Fruit fly (Drosophila melanogaster) whole organism, embryonic: ENCODE results near the gene GC.

Source experiments
- ATbp ChIP-seq: fragments of 200-800 bp; sonication (Bioruptor generic); optimal IDR thresholded peaks from 2 replicates; lab custom pipeline; 2017; ENCODE audit warnings: missing biosample characterization, mild to moderate bottlenecking, missing genetic modification characterization, missing genetic modification reagents
- Bteb2 ChIP-seq: fragments of 200-800 bp; sonication (Bioruptor generic); optimal IDR thresholded peaks from 2 replicates; lab custom pipeline; 2016; ENCODE audit warnings: missing biosample characterization, missing genetic modification characterization
- CG15269 ChIP-seq: fragments of 200-800 bp; sonication (Bioruptor generic); optimal IDR thresholded peaks from 2 replicates; lab custom pipeline; 2018; ENCODE audit warnings: missing biosample characterization, mild to moderate bottlenecking, missing genetic modification characterization, moderate library complexity
- CG17385 ChIP-seq: fragments of 200-800 bp; sonication (Bioruptor generic); optimal IDR thresholded peaks from 3 replicates; lab custom pipeline; 2018; ENCODE audit warnings: missing biosample characterization, mild to moderate bottlenecking, missing genetic modification characterization
- CG17568 ChIP-seq: fragments of 200-800 bp; sonication (Bioruptor generic); optimal IDR thresholded peaks from 2 replicates; lab custom pipeline; 2018; ENCODE audit warnings: missing biosample characterization, mild to moderate bottlenecking, missing genetic modification characterization, moderate library complexity
- CG17802 ChIP-seq: fragments of 200-800 bp; sonication (Bioruptor generic); optimal IDR thresholded peaks from 2 replicates; lab custom pipeline; 2018; ENCODE audit warnings: missing biosample characterization, mild to moderate bottlenecking, missing genetic modification characterization, moderate library complexity
- CG31441 ChIP-seq: fragments of 200-800 bp; sonication (Bioruptor generic); IDR thresholded peaks from 2 replicates; pipeline ENCODE4 v1.3.6; 2022; ENCODE audit warnings: missing biosample characterization, missing genetic modification characterization
- CG42726 ChIP-seq: fragments of 200-800 bp; sonication (Bioruptor generic); IDR thresholded peaks from 2 replicates; pipeline ENCODE4 v1.3.6; 2022; ENCODE audit warnings: missing biosample characterization, missing genetic modification characterization; ENCODE audit not compliant: partially characterized antibody
- CG5245 ChIP-seq: fragments of 200-800 bp; sonication (Bioruptor generic); optimal IDR thresholded peaks from 3 replicates; lab custom pipeline; 2016; ENCODE audit warnings: missing biosample characterization, missing genetic modification characterization
- CG6254 ChIP-seq: fragments of 200-800 bp; sonication (Bioruptor generic); optimal IDR thresholded peaks from 3 replicates; lab custom pipeline; 2017; ENCODE audit warnings: mild to moderate bottlenecking, missing biosample characterization, missing genetic modification reagents, missing genetic modification characterization
- CG8359 ChIP-seq: fragments of 200-800 bp; sonication (Bioruptor generic); optimal IDR thresholded peaks from 2 replicates; lab custom pipeline; 2017; ENCODE audit warnings: missing biosample characterization, mild to moderate bottlenecking, missing genetic modification characterization, borderline replicate concordance
- CTCF ChIP-seq: fragments of 200-800 bp; sonication (Bioruptor generic); optimal IDR thresholded peaks from 2 replicates; lab custom pipeline; 2017; ENCODE audit warnings: missing biosample characterization, mild to moderate bottlenecking, missing genetic modification characterization, moderate library complexity
- Camta ChIP-seq: fragments of 200-800 bp; sonication (Bioruptor generic); optimal IDR thresholded peaks from 2 replicates; lab custom pipeline; 2016; ENCODE audit warnings: missing biosample characterization, missing genetic modification characterization
- CoRest ChIP-seq: fragments of 200-800 bp; sonication (Bioruptor generic); optimal IDR thresholded peaks from 3 replicates; lab custom pipeline; 2018; ENCODE audit warnings: missing biosample characterization, mild to moderate bottlenecking, missing genetic modification characterization, moderate library complexity
- Dbx ChIP-seq: fragments of 200-800 bp; sonication (Bioruptor generic); IDR thresholded peaks from 3 replicates; pipeline ENCODE4 v1.3.6; 2022; ENCODE audit warnings: missing biosample characterization, missing genetic modification characterization
- Dfd ChIP-seq, 2 experiments: fragments of >200 bp; optimal IDR thresholded peaks; 2 replicates each; lab custom pipeline; 2017; ENCODE audit warnings: missing biosample characterization in 2 of 2, missing genetic modification characterization in 2 of 2
- Dip3 ChIP-seq: fragments of 200-800 bp; sonication (Bioruptor generic); optimal IDR thresholded peaks from 3 replicates; lab custom pipeline; 2016; ENCODE audit warnings: missing biosample characterization, missing genetic modification characterization
- Doc3 ChIP-seq: fragments of 200-800 bp; sonication (Bioruptor generic); IDR thresholded peaks from 3 replicates; pipeline ENCODE4 v1.3.6; 2022; ENCODE audit warnings: missing biosample characterization, missing genetic modification characterization; ENCODE audit not compliant: partially characterized antibody
- Fer1 ChIP-seq: fragments of 200-800 bp; sonication (Bioruptor generic); optimal IDR thresholded peaks from 2 replicates; lab custom pipeline; 2017; ENCODE audit warnings: missing biosample characterization, mild to moderate bottlenecking, missing genetic modification characterization
- Gug ChIP-seq: fragments of 200-800 bp; sonication (Bioruptor generic); IDR thresholded peaks from 4 replicates; pipeline ENCODE4 v1.3.6; 2022; ENCODE audit warnings: missing biosample characterization, missing genetic modification characterization
- HLHmδ ChIP-seq: fragments of 200-800 bp; sonication (Bioruptor generic); optimal IDR thresholded peaks from 2 replicates; lab custom pipeline; 2018; ENCODE audit warnings: missing biosample characterization, mild to moderate bottlenecking, missing genetic modification characterization, moderate library complexity
- Jarid2 ChIP-seq: fragments of 200-800 bp; sonication (Bioruptor generic); optimal IDR thresholded peaks from 3 replicates; lab custom pipeline; 2017; ENCODE audit warnings: mild to moderate bottlenecking, missing biosample characterization, missing genetic modification reagents, missing genetic modification characterization
- Meics ChIP-seq: fragments of 200-800 bp; sonication (Bioruptor generic); optimal IDR thresholded peaks from 2 replicates; lab custom pipeline; 2017; ENCODE audit warnings: missing biosample characterization, mild to moderate bottlenecking, missing genetic modification characterization
- Nf-YA ChIP-seq: fragments of 200-800 bp; sonication (Bioruptor generic); IDR thresholded peaks from 2 replicates; pipeline ENCODE4 v1.3.6; 2022; ENCODE audit warnings: missing biosample characterization, missing genetic modification characterization
- NfI ChIP-seq: fragments of 200-800 bp; sonication (Bioruptor generic); optimal IDR thresholded peaks from 3 replicates; lab custom pipeline; 2018; ENCODE audit warnings: missing biosample characterization, mild to moderate bottlenecking, missing genetic modification characterization, moderate library complexity
- Opbp ChIP-seq: fragments of 200-800 bp; sonication (Bioruptor generic); IDR thresholded peaks from 3 replicates; pipeline ENCODE4 v1.3.6; 2022; ENCODE audit warnings: missing biosample characterization, missing genetic modification characterization; ENCODE audit not compliant: partially characterized antibody
- Sox100B ChIP-seq: fragments of 200-800 bp; sonication (Bioruptor generic); optimal IDR thresholded peaks from 3 replicates; lab custom pipeline; 2018; ENCODE audit warnings: missing biosample characterization, mild to moderate bottlenecking, missing genetic modification characterization
- Sry-δ ChIP-seq: fragments of 200-800 bp; sonication (Bioruptor generic); optimal IDR thresholded peaks from 2 replicates; lab custom pipeline; 2016; ENCODE audit warnings: missing biosample characterization, missing genetic modification characterization
- Vsx1 ChIP-seq: fragments of 200-800 bp; sonication (Bioruptor generic); optimal IDR thresholded peaks from 2 replicates; lab custom pipeline; 2017; ENCODE audit warnings: missing biosample characterization, mild to moderate bottlenecking, missing genetic modification characterization, missing genetic modification reagents
- ase ChIP-seq: fragments of 200-800 bp; sonication (Bioruptor generic); IDR thresholded peaks from 3 replicates; pipeline ENCODE4 v1.3.6; 2022; ENCODE audit warnings: missing biosample characterization, missing genetic modification characterization
- bsh ChIP-seq, 2 experiments: fragments of 200-800 bp; sonication (Bioruptor generic); optimal IDR thresholded peaks; 2 replicates each; lab custom pipeline; 2017 to 2018; ENCODE audit warnings: mild to moderate bottlenecking in 2 of 2, missing biosample characterization in 2 of 2, missing genetic modification characterization in 2 of 2, moderate library complexity in 1 of 2
- cg ChIP-seq: fragments of 200-800 bp; sonication (Bioruptor generic); optimal IDR thresholded peaks from 3 replicates; lab custom pipeline; 2019; ENCODE audit warnings: missing biosample characterization, mild to moderate bottlenecking, missing genetic modification characterization, moderate library complexity
- chn ChIP-seq: fragments of 200-800 bp; sonication (Bioruptor generic); optimal IDR thresholded peaks from 2 replicates; lab custom pipeline; 2016; ENCODE audit warnings: missing biosample characterization, missing genetic modification characterization
- dm ChIP-seq: fragments of 200-800 bp; sonication (Bioruptor generic); optimal IDR thresholded peaks from 3 replicates; lab custom pipeline; 2016; ENCODE audit warnings: missing biosample characterization, missing genetic modification characterization
- dmrt99B ChIP-seq: fragments of 200-800 bp; sonication (Bioruptor generic); optimal IDR thresholded peaks from 2 replicates; lab custom pipeline; 2018; ENCODE audit warnings: missing biosample characterization, mild to moderate bottlenecking, missing genetic modification characterization, moderate library complexity
- h ChIP-seq: fragments of >200 bp; optimal IDR thresholded peaks from 2 replicates; lab custom pipeline; 2017
- peb ChIP-seq: fragments of 200-800 bp; sonication (Bioruptor generic); IDR thresholded peaks from 2 replicates; pipeline ENCODE4 v1.3.6; 2022; ENCODE audit warnings: missing biosample characterization, missing genetic modification characterization
- pho ChIP-seq: fragments of 200-800 bp; sonication (Bioruptor generic); optimal IDR thresholded peaks from 2 replicates; lab custom pipeline; 2016; ENCODE audit warnings: missing biosample characterization, missing genetic modification characterization
- phol ChIP-seq: fragments of 200-800 bp; sonication (Bioruptor generic); optimal IDR thresholded peaks from 3 replicates; lab custom pipeline; 2018; ENCODE audit warnings: missing biosample characterization, mild to moderate bottlenecking, missing genetic modification characterization, moderate library complexity
- pzg ChIP-seq: fragments of 200-800 bp; sonication (Bioruptor generic); optimal IDR thresholded peaks from 3 replicates; lab custom pipeline; 2018; ENCODE audit warnings: missing biosample characterization, mild to moderate bottlenecking, missing genetic modification characterization, moderate library complexity
- shn ChIP-seq: fragments of 200-800 bp; sonication (Bioruptor generic); optimal IDR thresholded peaks from 3 replicates; lab custom pipeline; 2016; ENCODE audit warnings: missing biosample characterization, missing genetic modification characterization
- slp2 ChIP-seq: fragments of 200-800 bp; sonication (Bioruptor generic); optimal IDR thresholded peaks from 2 replicates; lab custom pipeline; 2016; ENCODE audit warnings: missing biosample characterization, missing genetic modification characterization
- sug ChIP-seq: fragments of 200-800 bp; optimal IDR thresholded peaks from 2 replicates; lab custom pipeline; 2019; ENCODE audit warnings: missing biosample characterization, mild to moderate bottlenecking, missing genetic modification characterization, moderate library complexity
- tna ChIP-seq: fragments of 200-800 bp; sonication (Bioruptor generic); IDR thresholded peaks from 2 replicates; pipeline ENCODE4 v1.3.6; 2022; ENCODE audit warnings: missing biosample characterization, missing genetic modification characterization; ENCODE audit not compliant: partially characterized antibody
- toy ChIP-seq: fragments of 200-800 bp; sonication (Bioruptor generic); IDR thresholded peaks from 2 replicates; pipeline ENCODE4 v1.3.6; 2022; ENCODE audit warnings: missing biosample characterization, missing genetic modification characterization
- tup ChIP-seq: fragments of 200-800 bp; sonication (Bioruptor generic); optimal IDR thresholded peaks from 2 replicates; lab custom pipeline; 2016; ENCODE audit warnings: missing biosample characterization, mild to moderate bottlenecking, missing genetic modification characterization, moderate library complexity
- tx ChIP-seq: fragments of 200-800 bp; sonication (Bioruptor generic); optimal IDR thresholded peaks from 2 replicates; lab custom pipeline; 2016; ENCODE audit warnings: missing biosample characterization, missing genetic modification characterization
- wek ChIP-seq: fragments of 200-800 bp; sonication (Bioruptor generic); optimal IDR thresholded peaks from 3 replicates; lab custom pipeline; 2018; ENCODE audit warnings: missing biosample characterization, mild to moderate bottlenecking, missing genetic modification characterization, moderate library complexity
- wor ChIP-seq: fragments of 200-800 bp; sonication (Bioruptor generic); IDR thresholded peaks from 2 replicates; pipeline ENCODE4 v1.3.6; 2022; ENCODE audit warnings: missing biosample characterization, missing genetic modification characterization

GC gene

dm6 chr3L:1579169-1579853 lies 49.8 kb downstream of the GC start (continued):
- TF ChIP-seq Jarid2 (GFP tag; lab: Kevin White, UChicago), result peak; percentile 46
- peak; percentile 55 for TF ChIP-seq CG15269 (tag; lab: Kevin White, UChicago)
- TF ChIP-seq Vsx1 (GFP tag; lab: Kevin White, UChicago), result peak; percentile 71
- no peak for TF ChIP-seq pzg (GFP tag; lab: Kevin White, UChicago)
- TF ChIP-seq ase, result 0 out of 3 replicates have a peak, but pooled peaks have one; percentile 26
- TF ChIP-seq CG42726 (GFP tag; lab: Robert Waterston, UW), result no peak
- peak; percentile 58 for TF ChIP-seq sug (tag; lab: Kevin White, UChicago)
- TF ChIP-seq wor (GFP tag; lab: Robert Waterston, UW), result peak; percentile 44
- peak; percentile 64 for TF ChIP-seq CoRest
- no peak for TF ChIP-seq peb (GFP tag; lab: Robert Waterston, UW)
- TF ChIP-seq phol (tag; lab: Kevin White, UChicago), result peak; percentile 52
- no peak for TF ChIP-seq Opbp (GFP tag; lab: Robert Waterston, UW)
- TF ChIP-seq CG17385 (GFP tag; lab: Kevin White, UChicago), result peak; percentile 60
- TF ChIP-seq CG8359, result peak; percentile 81
- TF ChIP-seq Sry-δ (GFP tag; lab: Kevin White, UChicago), result peak; percentile 7
- no peak for TF ChIP-seq Dbx
- peak; percentile 95 for TF ChIP-seq HLHmδ (GFP tag; lab: Kevin White, UChicago)
- TF ChIP-seq tna (GFP tag; lab: Robert Waterston, UW), result no peak
- TF ChIP-seq dm (GFP tag; lab: Kevin White, UChicago), result peak; percentile 5
- TF ChIP-seq NfI (GFP tag; lab: Kevin White, UChicago), result peak; percentile 47
- TF ChIP-seq CG17802 (tag; lab: Kevin White, UChicago), result peak; percentile 58
- peak; percentile 73 for TF ChIP-seq CG6254 (GFP tag; lab: Kevin White, UChicago)
- TF ChIP-seq Doc3 (GFP tag; lab: Robert Waterston, UW), result no peak
- peak; percentile 69 for TF ChIP-seq shn
- no peak for TF ChIP-seq CTCF (GFP tag; lab: Kevin White, UChicago)
- TF ChIP-seq chn (GFP tag; lab: Kevin White, UChicago), result peak; percentile 50
- TF ChIP-seq pho (GFP tag; lab: Kevin White, UChicago), result peak; percentile 31
- peak; percentile 41; the same call in 1 of the 4 replicates for TF ChIP-seq Gug (GFP tag; lab: Robert Waterston, UW)
- TF ChIP-seq tx, result no peak
- TF ChIP-seq Dip3, result peak; percentile 17
- TF ChIP-seq tup, result peak; percentile 25
- no peak for TF ChIP-seq Dfd (GFP tag; optimal IDR thresholded peaks at IDR 0.05; lab: Kevin White, UChicago)
- no peak for TF ChIP-seq h (lab: Kevin White, UChicago)
- TF ChIP-seq slp2 (GFP tag; lab: Kevin White, UChicago), result peak; percentile 51
- peak; percentile 55 for TF ChIP-seq Meics (GFP tag; lab: Kevin White, UChicago)
- TF ChIP-seq Nf-YA, result peak; percentile 57; the same call in 1 of the 2 replicates
- peak; percentile 73 for TF ChIP-seq cg (GFP tag; lab: Kevin White, UChicago)
- peak; percentile 82 for TF ChIP-seq dmrt99B (tag; lab: Kevin White, UChicago)
- TF ChIP-seq toy (GFP tag; lab: Robert Waterston, UW), result no peak
- peak; percentile 25 for TF ChIP-seq Bteb2 (GFP tag; lab: Kevin White, UChicago)
- TF ChIP-seq wek (GFP tag; lab: Kevin White, UChicago), result peak; percentile 76
- TF ChIP-seq Camta (GFP tag; lab: Kevin White, UChicago), result peak; percentile 73
- TF ChIP-seq Sox100B (GFP tag; lab: Kevin White, UChicago), result peak; percentile 81
- TF ChIP-seq CG31441 (GFP tag; lab: Robert Waterston, UW), result peak; percentile 62; the same call in 1 of the 2 replicates
- TF ChIP-seq bsh (GFP tag; optimal IDR thresholded peaks at IDR 0.05; lab: Kevin White, UChicago), result peak in 1 of 2 experiments; percentile 80
- TF ChIP-seq Fer1 (GFP tag; lab: Kevin White, UChicago), result peak; percentile 78
- peak; percentile 93 for TF ChIP-seq ATbp (GFP tag; lab: Kevin White, UChicago)
- TF ChIP-seq CG17568 (GFP tag; lab: Kevin White, UChicago), result peak; percentile 73
- TF ChIP-seq CG5245 (GFP tag; lab: Kevin White, UChicago), result no peak
